Fruit fly (Drosophila melanogaster): ENCODE data around the gene GCC185.
A peak's percentile ranks its signal among the peaks of the same experiment; 100 is the strongest.

Gene GCC185

DNA sequence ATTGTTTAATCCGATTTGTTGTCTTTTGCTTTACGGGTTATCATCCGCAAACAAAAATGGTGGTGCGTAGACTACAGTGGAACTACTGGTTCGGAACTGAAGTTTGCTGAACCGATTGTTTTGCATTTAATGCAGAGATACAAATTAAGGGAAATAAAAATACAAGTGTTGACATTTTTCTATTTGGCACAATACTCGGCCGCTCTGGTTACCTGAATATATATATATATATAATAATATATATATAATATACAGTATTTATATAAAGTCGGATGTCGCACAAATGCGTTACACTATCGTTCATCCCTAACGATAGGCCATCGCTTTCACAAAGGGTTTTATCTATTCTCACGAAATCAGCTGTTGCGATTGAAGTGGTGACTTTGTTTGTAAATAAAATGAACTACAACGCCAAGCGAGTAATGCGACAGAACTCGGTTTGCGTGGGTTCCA is 6.3 kb downstream of the GCC185 start, which contains the start of the genes DCAF12 and Spt3 (continued):
- no peak for TF ChIP-seq CG5180 (GFP tag; optimal IDR thresholded peaks at IDR 0.05)
- peak; percentile 11 for TF ChIP-seq Nf-YB (GFP tag; optimal IDR thresholded peaks at IDR 0.05)
- no peak for TF ChIP-seq ase (GFP tag; IDR thresholded peaks at IDR 0.05)
- TF ChIP-seq pnt (GFP tag; optimal IDR thresholded peaks at IDR 0.05), result no peak
- no peak for TF ChIP-seq CG31388 (GFP tag; optimal IDR thresholded peaks at IDR 0.05)
- TF ChIP-seq NK7.1 (GFP tag; optimal IDR thresholded peaks at IDR 0.05), result peak; percentile 30
- no peak for TF ChIP-seq odd (GFP tag; optimal IDR thresholded peaks at IDR 0.05)
- no peak for TF ChIP-seq CG15479 (GFP tag; optimal IDR thresholded peaks at IDR 0.05)
- peak; percentile 69 for TF ChIP-seq twi (tag; optimal IDR thresholded peaks at IDR 0.05)
- TF ChIP-seq Aef1 (GFP tag; IDR thresholded peaks at IDR 0.05), result peak; percentile 56
- TF ChIP-seq Dip3 (GFP tag; optimal IDR thresholded peaks at IDR 0.05), result no peak
- no peak for TF ChIP-seq CG12744 (GFP tag; optimal IDR thresholded peaks at IDR 0.05)
- TF ChIP-seq CG32772 (GFP tag; IDR thresholded peaks at IDR 0.05), result 0 out of 2 replicates have a peak, but pooled peaks have one; percentile 23
- TF ChIP-seq CG8089 (GFP tag; optimal IDR thresholded peaks at IDR 0.05), result no peak
- no peak for TF ChIP-seq Sox100B (GFP tag; optimal IDR thresholded peaks at IDR 0.05)
- no peak for TF ChIP-seq H15 (GFP tag; IDR thresholded peaks at IDR 0.05)
- no peak for TF ChIP-seq kni (GFP tag; optimal IDR thresholded peaks at IDR 0.05)
- TF ChIP-seq lilli (GFP tag; optimal IDR thresholded peaks at IDR 0.05), result peak; percentile 12
- TF ChIP-seq CG3726 (GFP tag; IDR thresholded peaks at IDR 0.05), result no peak
- peak; percentile 48; the same call in 1 of the 2 replicates for TF ChIP-seq CG7372 (GFP tag; IDR thresholded peaks at IDR 0.05)
- no peak for TF ChIP-seq CG10565 (GFP tag; optimal IDR thresholded peaks at IDR 0.05)
- TF ChIP-seq C15 (GFP tag; IDR thresholded peaks at IDR 0.05), result no peak
- no peak for TF ChIP-seq CG16779 (GFP tag; IDR thresholded peaks at IDR 0.05)
- no peak for TF ChIP-seq ab (GFP tag; optimal IDR thresholded peaks at IDR 0.05)
- TF ChIP-seq Rfx (GFP tag; IDR thresholded peaks at IDR 0.05), result peak; percentile 77
- peak; percentile 67 for TF ChIP-seq CG10543 (GFP tag; optimal IDR thresholded peaks at IDR 0.05)
- no peak for TF ChIP-seq CG3065 (GFP tag; optimal IDR thresholded peaks at IDR 0.05)
- peak; percentile 29 for TF ChIP-seq CG18764 (GFP tag; optimal IDR thresholded peaks at IDR 0.05)
- no peak for TF ChIP-seq run (tag; optimal IDR thresholded peaks at IDR 0.05)
- TF ChIP-seq CG8388 (GFP tag; optimal IDR thresholded peaks at IDR 0.05), result peak; percentile 38
- peak; percentile 81; the same call in 2 of the 4 replicates for TF ChIP-seq chinmo (GFP tag; IDR thresholded peaks at IDR 0.05; ENCODE audit: partially characterized antibody)
- TF ChIP-seq Hr51 (GFP tag; optimal IDR thresholded peaks at IDR 0.05), result peak in 1 of 2 experiments; percentile 41
- no peak for TF ChIP-seq da (GFP tag; optimal IDR thresholded peaks at IDR 0.05)
- peak; percentile 94 for TF ChIP-seq phol (tag; optimal IDR thresholded peaks at IDR 0.05)
- peak; percentile 32; the same call in 1 of the 2 replicates for TF ChIP-seq CG4730 (GFP tag; IDR thresholded peaks at IDR 0.05)
- peak; percentile 48 for TF ChIP-seq Blimp-1 (GFP tag; optimal IDR thresholded peaks at IDR 0.05)
- no peak for TF ChIP-seq pho (GFP tag; optimal IDR thresholded peaks at IDR 0.05)
- TF ChIP-seq CG10267 (tag; optimal IDR thresholded peaks at IDR 0.05), result peak; percentile 70
- TF ChIP-seq psq (GFP tag; optimal IDR thresholded peaks at IDR 0.05), result peak; percentile 1
- TF ChIP-seq Mes4 (GFP tag; optimal IDR thresholded peaks at IDR 0.05), result no peak
- no peak for TF ChIP-seq Fer3 (tag; optimal IDR thresholded peaks at IDR 0.05)
- TF ChIP-seq E2f1 (GFP tag; IDR thresholded peaks at IDR 0.05), result peak; percentile 31; the same call in 1 of the 2 replicates
- TF ChIP-seq Lim3 (GFP tag; IDR thresholded peaks at IDR 0.05), result no peak
- TF ChIP-seq CG1024 (GFP tag; IDR thresholded peaks at IDR 0.05), result no peak
- peak; percentile 77; the same call in 2 of the 3 replicates for TF ChIP-seq zen2 (GFP tag; IDR thresholded peaks at IDR 0.05; ENCODE audit: partially characterized antibody)
- TF ChIP-seq CG8924 (tag; optimal IDR thresholded peaks at IDR 0.05), result peak; percentile 77
- TF ChIP-seq CG13775 (GFP tag; optimal IDR thresholded peaks at IDR 0.05), result peak; percentile 66
- TF ChIP-seq oc (tag; optimal IDR thresholded peaks at IDR 0.05), result no peak
- no peak for TF ChIP-seq rib (GFP tag; IDR thresholded peaks at IDR 0.05)
- TF ChIP-seq Gug (GFP tag; IDR thresholded peaks at IDR 0.05), result peak; percentile 63; the same call in 1 of the 4 replicates
- no peak for TF ChIP-seq sr (GFP tag; IDR thresholded peaks at IDR 0.05)

Measured in whole organism, embryonic.